Worm (Caenorhabditis elegans) whole organism, young adult: ENCODE results near the gene ttr-39.
A peak's percentile ranks its signal among the peaks of the same experiment; 100 is the strongest.

Source experiments
- B0336.3 ChIP-seq: fragments of 200-800 bp; sonication (Bioruptor generic); IDR thresholded peaks from 2 replicates; pipeline ENCODE4 v1.3.6; 2022; ENCODE audit warnings: missing genetic modification characterization, missing compliant biosample characterization
- D2030.7 ChIP-seq: fragments of 200-800 bp; sonication (Bioruptor generic); IDR thresholded peaks from 2 replicates; pipeline ENCODE4 v1.3.6; 2022; ENCODE audit warnings: missing genetic modification reagents, missing genetic modification characterization, missing compliant biosample characterization
- F10E7.11 ChIP-seq: sonication (generic microtip); optimal IDR thresholded peaks from 2 replicates; lab custom pipeline; 2017; ENCODE audit warnings: mild to moderate bottlenecking, missing genetic modification characterization, moderate library complexity, missing compliant biosample characterization
- F22D6.2 ChIP-seq: sonication (generic microtip); optimal IDR thresholded peaks from 2 replicates; lab custom pipeline; 2016; ENCODE audit warnings: mild to moderate bottlenecking, missing genetic modification characterization, missing compliant biosample characterization
- F33H1.4 ChIP-seq: fragments of 200-800 bp; sonication (Bioruptor generic); IDR thresholded peaks from 2 replicates; pipeline ENCODE4 v1.3.6; 2022; ENCODE audit warnings: missing genetic modification reagents, missing genetic modification characterization, missing compliant biosample characterization
- F49E8.2 ChIP-seq: sonication (generic microtip); optimal IDR thresholded peaks from 3 replicates; lab custom pipeline; 2017; ENCODE audit warnings: missing genetic modification characterization, mild to moderate bottlenecking, missing compliant biosample characterization, antibody characterized with exemption, moderate library complexity; ENCODE audit not compliant: insufficient read depth
- F52B5.7 ChIP-seq: sonication (generic microtip); optimal IDR thresholded peaks from 2 replicates; lab custom pipeline; 2016; ENCODE audit warnings: mild to moderate bottlenecking, missing genetic modification characterization, missing compliant biosample characterization
- F55B11.4 ChIP-seq: sonication (generic microtip); optimal IDR thresholded peaks from 2 replicates; lab custom pipeline; 2016; ENCODE audit warnings: missing compliant biosample characterization, missing genetic modification characterization, borderline replicate concordance; ENCODE audit not compliant: insufficient read depth
- K12H6.12 ChIP-seq: fragments of 200-800 bp; sonication (Bioruptor generic); optimal IDR thresholded peaks from 2 replicates; lab custom pipeline; 2018; ENCODE audit warnings: mild to moderate bottlenecking, missing genetic modification characterization, missing compliant biosample characterization
- T07F8.4 ChIP-seq: sonication (generic microtip); optimal IDR thresholded peaks from 2 replicates; lab custom pipeline; 2016; ENCODE audit warnings: mild to moderate bottlenecking, missing genetic modification characterization, moderate library complexity, missing compliant biosample characterization
- Y67H2A.10 ChIP-seq: fragments of 200-800 bp; sonication (Bioruptor generic); conservative IDR thresholded peaks from 2 replicates; pipeline ENCODE4 v1.3.6; 2022; ENCODE audit warnings: missing genetic modification reagents, missing genetic modification characterization, missing compliant biosample characterization
- Y79H2A.3 ChIP-seq: fragments of 200-800 bp; sonication (Bioruptor generic); conservative IDR thresholded peaks from 2 replicates; pipeline ENCODE4 v1.3.6; 2022; ENCODE audit warnings: missing genetic modification reagents, missing genetic modification characterization, missing compliant biosample characterization
- aptf-2 ChIP-seq: fragments of 200-800 bp; sonication (Bioruptor generic); conservative IDR thresholded peaks from 2 replicates; pipeline ENCODE4 v1.3.6; 2022; ENCODE audit warnings: missing genetic modification reagents, missing genetic modification characterization, missing compliant biosample characterization
- attf-3 ChIP-seq: fragments of 200-800 bp; sonication (Bioruptor generic); conservative IDR thresholded peaks from 2 replicates; pipeline ENCODE4 v1.3.6; 2022; ENCODE audit warnings: missing genetic modification reagents, missing genetic modification characterization, missing compliant biosample characterization
- bed-2 ChIP-seq: fragments of 200-800 bp; sonication (Bioruptor generic); IDR thresholded peaks from 2 replicates; pipeline ENCODE4 v1.3.6; 2022; ENCODE audit warnings: missing genetic modification reagents, missing genetic modification characterization, missing compliant biosample characterization
- cebp-1 ChIP-seq, 2 experiments: fragments of 200-800 bp in 1 of 2; sonication (Bioruptor generic) in 1 of 2; sonication (generic microtip) in 1 of 2; IDR thresholded peaks in 1 of 2; optimal IDR thresholded peaks in 1 of 2; 2 replicates each; pipeline versions ENCODE4 v1.3.6 to Lab custom; 2017 to 2022; ENCODE audit warnings: missing compliant biosample characterization in 2 of 2, missing genetic modification characterization in 2 of 2, mild to moderate bottlenecking in 1 of 2, missing genetic modification reagents in 1 of 2, moderate library complexity in 1 of 2
- ceh-40 ChIP-seq: fragments of 200-800 bp; sonication (Bioruptor generic); IDR thresholded peaks from 2 replicates; pipeline ENCODE4 v1.3.6; 2022; ENCODE audit warnings: missing genetic modification characterization, missing compliant biosample characterization
- ceh-58 ChIP-seq: fragments of 200-800 bp; sonication (Bioruptor generic); IDR thresholded peaks from 2 replicates; pipeline ENCODE4 v1.3.6; 2022; ENCODE audit warnings: missing genetic modification characterization, missing compliant biosample characterization
- ceh-79 ChIP-seq: sonication (generic microtip); optimal IDR thresholded peaks from 2 replicates; lab custom pipeline; 2017; ENCODE audit warnings: mild to moderate bottlenecking, missing genetic modification characterization, missing compliant biosample characterization
- chd-7 ChIP-seq: sonication (generic microtip); optimal IDR thresholded peaks from 2 replicates; lab custom pipeline; 2016; ENCODE audit warnings: mild to moderate bottlenecking, missing genetic modification characterization, moderate library complexity, missing compliant biosample characterization
- die-1 ChIP-seq: sonication (generic microtip); optimal IDR thresholded peaks from 2 replicates; lab custom pipeline; 2016; ENCODE audit warnings: missing genotype, mild to moderate bottlenecking, missing genetic modification characterization, missing compliant biosample characterization
- dox-1 ChIP-seq: fragments of 200-800 bp; sonication (Bioruptor generic); IDR thresholded peaks from 2 replicates; pipeline ENCODE4 v1.3.6; 2022; ENCODE audit warnings: missing genetic modification reagents, missing genetic modification characterization, missing compliant biosample characterization
- dpff-1 ChIP-seq: sonication (generic microtip); optimal IDR thresholded peaks from 2 replicates; lab custom pipeline; 2017; ENCODE audit warnings: mild to moderate bottlenecking, missing genetic modification characterization, missing compliant biosample characterization
- egl-44 ChIP-seq: fragments of 200-800 bp; sonication (Bioruptor generic); IDR thresholded peaks from 2 replicates; pipeline ENCODE4 v1.3.6; 2022; ENCODE audit warnings: missing genetic modification reagents, missing genetic modification characterization, missing compliant biosample characterization
- ekl-4 ChIP-seq: fragments of 200-800 bp; sonication (Bioruptor generic); IDR thresholded peaks from 2 replicates; pipeline ENCODE4 v1.3.6; 2022; ENCODE audit warnings: missing genetic modification reagents, missing genetic modification characterization, missing compliant biosample characterization
- ets-4 ChIP-seq: fragments of 200-800 bp; sonication (Bioruptor generic); optimal IDR thresholded peaks from 2 replicates; lab custom pipeline; 2018; ENCODE audit warnings: mild to moderate bottlenecking, missing genetic modification characterization, missing compliant biosample characterization
- fkh-3 ChIP-seq: sonication (generic microtip); optimal IDR thresholded peaks from 2 replicates; lab custom pipeline; 2016; ENCODE audit warnings: mild to moderate bottlenecking, missing genetic modification characterization, missing compliant biosample characterization
- him-1 ChIP-seq: sonication (generic microtip); optimal IDR thresholded peaks from 2 replicates; lab custom pipeline; 2016; ENCODE audit warnings: missing genotype, missing genetic modification reagents, missing genetic modification characterization, missing compliant biosample characterization
- hlh-12 ChIP-seq: sonication (generic microtip); optimal IDR thresholded peaks from 2 replicates; lab custom pipeline; 2016; ENCODE audit warnings: missing genetic modification characterization, missing compliant biosample characterization
- hlh-26 ChIP-seq: fragments of 200-800 bp; sonication (Bioruptor generic); conservative IDR thresholded peaks from 2 replicates; pipeline ENCODE4 v1.3.6; 2022; ENCODE audit warnings: missing genetic modification reagents, missing genetic modification characterization, missing compliant biosample characterization
- hmg-20 ChIP-seq: fragments of 200-800 bp; sonication (Bioruptor generic); IDR thresholded peaks from 2 replicates; pipeline ENCODE4 v1.3.6; 2022; ENCODE audit warnings: missing genetic modification reagents, missing genetic modification characterization, missing compliant biosample characterization
- hsf-1 ChIP-seq: fragments of 200-800 bp; sonication (Bioruptor generic); IDR thresholded peaks from 2 replicates; pipeline ENCODE4 v1.3.6; 2022; ENCODE audit warnings: missing genetic modification reagents, missing genetic modification characterization, missing compliant biosample characterization
- lsl-1 ChIP-seq: fragments of 200-800 bp; sonication (Bioruptor generic); optimal IDR thresholded peaks from 2 replicates; lab custom pipeline; 2018; ENCODE audit warnings: mild to moderate bottlenecking, missing genetic modification characterization, moderate library complexity, missing compliant biosample characterization
- madf-10 ChIP-seq: sonication (generic microtip); optimal IDR thresholded peaks from 2 replicates; lab custom pipeline; 2016; ENCODE audit warnings: mild to moderate bottlenecking, missing genetic modification characterization, missing compliant biosample characterization
- madf-6 ChIP-seq: fragments of 200-800 bp; sonication (Bioruptor generic); IDR thresholded peaks from 2 replicates; pipeline ENCODE4 v1.3.6; 2022; ENCODE audit warnings: missing genetic modification reagents, missing genetic modification characterization, missing compliant biosample characterization
- madf-8 ChIP-seq: fragments of 200-800 bp; sonication (Bioruptor generic); conservative IDR thresholded peaks from 2 replicates; pipeline ENCODE4 v1.3.6; 2022; ENCODE audit warnings: missing genetic modification reagents, missing genetic modification characterization, missing compliant biosample characterization
- mcd-1 ChIP-seq: fragments of 200-800 bp; sonication (Bioruptor generic); IDR thresholded peaks from 2 replicates; pipeline ENCODE4 v1.3.6; 2022; ENCODE audit warnings: missing genetic modification reagents, missing genetic modification characterization, missing compliant biosample characterization
- mxl-1 ChIP-seq: sonication (generic microtip); optimal IDR thresholded peaks from 2 replicates; lab custom pipeline; 2016; ENCODE audit warnings: missing genetic modification characterization, missing compliant biosample characterization
- nhr-120 ChIP-seq: fragments of 200-800 bp; sonication (Bioruptor generic); IDR thresholded peaks from 2 replicates; pipeline ENCODE4 v1.3.6; 2022; ENCODE audit warnings: missing genetic modification characterization, missing compliant biosample characterization
- rcor-1 ChIP-seq: fragments of 200-800 bp; sonication (Bioruptor generic); IDR thresholded peaks from 2 replicates; pipeline ENCODE4 v1.3.6; 2022; ENCODE audit warnings: missing genetic modification reagents, missing genetic modification characterization, missing compliant biosample characterization
- rpc-1 ChIP-seq, 2 experiments: fragments of 150-350 bp in 1 of 2; sonication (generic microtip) in 1 of 2; optimal IDR thresholded peaks; 2 replicates each; lab custom pipeline; 2014 to 2018; ENCODE audit warnings: missing biosample characterization in 1 of 2, missing genetic modification characterization in 1 of 2, missing genetic modification reagents in 1 of 2, missing genotype in 1 of 2
- sea-2 ChIP-seq: fragments of 200-800 bp; sonication (Bioruptor generic); IDR thresholded peaks from 2 replicates; pipeline ENCODE4 v1.3.6; 2022; ENCODE audit warnings: missing genetic modification characterization, missing compliant biosample characterization
- tbp1 ChIP-seq: fragments of 200-800 bp; sonication (Bioruptor generic); optimal IDR thresholded peaks from 2 replicates; lab custom pipeline; 2018; ENCODE audit warnings: mild to moderate bottlenecking, missing genetic modification characterization, missing compliant biosample characterization
- unc-130 ChIP-seq: sonication (generic microtip); optimal IDR thresholded peaks from 2 replicates; lab custom pipeline; 2016; ENCODE audit warnings: missing genetic modification reagents, missing genetic modification characterization, missing compliant biosample characterization
- unc-62 ChIP-seq: fragments of 150-350 bp; optimal IDR thresholded peaks from 2 replicates; lab custom pipeline; 2014; ENCODE audit warnings: missing biosample characterization, missing genetic modification reagents, missing genetic modification characterization
- zim-3 ChIP-seq: sonication (generic microtip); optimal IDR thresholded peaks from 2 replicates; lab custom pipeline; 2017; ENCODE audit warnings: mild to moderate bottlenecking, missing genetic modification characterization, moderate library complexity, missing compliant biosample characterization
- ztf-18 ChIP-seq: sonication (generic microtip); optimal IDR thresholded peaks from 2 replicates; lab custom pipeline; 2016; ENCODE audit warnings: missing genotype, mild to moderate bottlenecking, missing genetic modification characterization, missing compliant biosample characterization

ttr-39 gene

ce11 chrIV:10085401-10086187 is 4.1 kb downstream of the ttr-39 start, which contains the start of the genes col-2 and ndc-80:
Gene col-2, minus strand, starts transcription at chrIV:10085451.
Gene ndc-80, plus strand, starts transcription at chrIV:10086137.
- 0 out of 2 replicates have a peak, but pooled peaks have one; percentile 13 for TF ChIP-seq rcor-1
- TF ChIP-seq hmg-20 (GFP tag; lab: Robert Waterston, UW), result no peak
- peak; percentile 44 for TF ChIP-seq lsl-1 (GFP tag; lab: Kevin White, UChicago)
- TF ChIP-seq fkh-3 (tag; lab: Kevin White, UChicago), result no peak
- TF ChIP-seq dox-1 (GFP tag; lab: Robert Waterston, UW), result peak; percentile 56
- peak; percentile 48; the same call in 1 of the 2 replicates for TF ChIP-seq D2030.7 (GFP tag; lab: Robert Waterston, UW)
- peak; percentile 23 for TF ChIP-seq tbp1 (GFP tag; lab: Kevin White, UChicago)
- TF ChIP-seq madf-10, result no peak
- TF ChIP-seq attf-3 (GFP tag; lab: Robert Waterston, UW), result peak; percentile 62; the same call in 1 of the 2 replicates
- peak; percentile 40; the same call in 1 of the 2 replicates for TF ChIP-seq madf-6 (GFP tag; lab: Robert Waterston, UW)
- TF ChIP-seq F52B5.7, result no peak
- TF ChIP-seq hlh-12, result no peak
- TF ChIP-seq B0336.3 (GFP tag; lab: Robert Waterston, UW), result no peak
- no peak for TF ChIP-seq F55B11.4 (tag; lab: Kevin White, UChicago)
- TF ChIP-seq dpff-1, result no peak
- TF ChIP-seq F10E7.11, result no peak
- no peak for TF ChIP-seq hsf-1 (GFP tag; lab: Robert Waterston, UW)
- no peak for TF ChIP-seq bed-2 (GFP tag; lab: Robert Waterston, UW)
- TF ChIP-seq ceh-79, result no peak
- no peak for TF ChIP-seq chd-7 (tag; lab: Kevin White, UChicago)
- no peak for TF ChIP-seq ceh-40 (GFP tag; lab: Robert Waterston, UW)
- no peak for TF ChIP-seq rpc-1 (optimal IDR thresholded peaks at IDR 0.05; lab: Kevin White, UChicago)
- TF ChIP-seq rpc-1 (tag; optimal IDR thresholded peaks at IDR 0.05; lab: Kevin White, UChicago), result no peak
- TF ChIP-seq mxl-1, result no peak
- no peak for TF ChIP-seq ceh-58
- peak; percentile 91 for TF ChIP-seq mcd-1 (GFP tag; lab: Robert Waterston, UW)
- no peak for TF ChIP-seq nhr-120
- no peak for TF ChIP-seq K12H6.12 (tag; lab: Kevin White, UChicago)
- no peak for TF ChIP-seq ztf-18 (tag; lab: Kevin White, UChicago)
- no peak for TF ChIP-seq aptf-2
- no peak for TF ChIP-seq T07F8.4 (tag; lab: Kevin White, UChicago)
- no peak for TF ChIP-seq F22D6.2 (tag; lab: Kevin White, UChicago)
- TF ChIP-seq unc-130, result peak; percentile 17
- TF ChIP-seq die-1, result no peak
- TF ChIP-seq Y79H2A.3, result no peak
- TF ChIP-seq sea-2 (GFP tag; lab: Robert Waterston, UW), result no peak
- peak; percentile 38 for TF ChIP-seq madf-8 (GFP tag; lab: Robert Waterston, UW)
- TF ChIP-seq Y67H2A.10 (GFP tag; lab: Robert Waterston, UW), result no peak
- no peak for TF ChIP-seq zim-3
- TF ChIP-seq F49E8.2 (tag; lab: Kevin White, UChicago), result peak; percentile 37
- no peak for TF ChIP-seq cebp-1 (GFP tag; IDR thresholded peaks at IDR 0.05; lab: Robert Waterston, UW)
- no peak for TF ChIP-seq cebp-1 (tag; optimal IDR thresholded peaks at IDR 0.05; lab: Kevin White, UChicago)
- TF ChIP-seq him-1 (tag; lab: Kevin White, UChicago), result peak; percentile 4
- TF ChIP-seq unc-62 (GFP tag; lab: Kevin White, UChicago), result no peak
- no peak for TF ChIP-seq ekl-4
- no peak for TF ChIP-seq egl-44 (GFP tag; lab: Robert Waterston, UW)
- TF ChIP-seq ets-4 (GFP tag; lab: Kevin White, UChicago), result no peak
- no peak for TF ChIP-seq hlh-26 (GFP tag; lab: Robert Waterston, UW)
- no peak for TF ChIP-seq F33H1.4 (GFP tag; lab: Robert Waterston, UW)
